Fruit fly (Drosophila melanogaster) whole organism, embryonic: ENCODE results near the gene RpS5b.

Experiments
- BtbVII ChIP-seq: fragments of 200-800 bp; sonication (Bioruptor generic); optimal IDR thresholded peaks from 3 replicates; lab custom pipeline; 2017; ENCODE audit warnings: missing biosample characterization, mild to moderate bottlenecking, missing genetic modification characterization
- CG10147 ChIP-seq: fragments of 200-800 bp; sonication (Bioruptor generic); optimal IDR thresholded peaks from 2 replicates; lab custom pipeline; 2019; ENCODE audit warnings: missing biosample characterization, mild to moderate bottlenecking, missing genetic modification characterization, moderate library complexity
- CG11456 ChIP-seq: fragments of 200-800 bp; sonication (Bioruptor generic); IDR thresholded peaks from 3 replicates; pipeline ENCODE4 v1.3.6; 2022; ENCODE audit warnings: missing biosample characterization, missing genetic modification characterization
- CG12391 ChIP-seq: fragments of 200-800 bp; sonication (Bioruptor generic); optimal IDR thresholded peaks from 3 replicates; lab custom pipeline; 2018; ENCODE audit warnings: missing biosample characterization, mild to moderate bottlenecking, missing genetic modification characterization, moderate library complexity
- CG13624 ChIP-seq: fragments of 200-800 bp; sonication (Bioruptor generic); optimal IDR thresholded peaks from 2 replicates; lab custom pipeline; 2016; ENCODE audit warnings: missing biosample characterization, missing genetic modification characterization
- CG15073 ChIP-seq: fragments of 200-800 bp; sonication (Bioruptor generic); optimal IDR thresholded peaks from 2 replicates; lab custom pipeline; 2016; ENCODE audit warnings: missing biosample characterization, missing genetic modification characterization
- CG15514 ChIP-seq: fragments of 200-800 bp; sonication (Bioruptor generic); optimal IDR thresholded peaks from 3 replicates; lab custom pipeline; 2017; ENCODE audit warnings: missing biosample characterization, missing genetic modification characterization, mild to moderate bottlenecking, moderate library complexity, missing genetic modification reagents
- CG16863 ChIP-seq: fragments of 200-800 bp; sonication (Bioruptor generic); optimal IDR thresholded peaks from 3 replicates; lab custom pipeline; 2016; ENCODE audit warnings: missing biosample characterization, missing genetic modification characterization
- CG18619 ChIP-seq: fragments of 200-800 bp; sonication (Bioruptor generic); optimal IDR thresholded peaks from 3 replicates; lab custom pipeline; 2017; ENCODE audit warnings: missing biosample characterization, mild to moderate bottlenecking, missing genetic modification characterization
- CG3065 ChIP-seq: fragments of 200-800 bp; sonication (Bioruptor generic); optimal IDR thresholded peaks from 2 replicates; lab custom pipeline; 2016; ENCODE audit warnings: missing biosample characterization, missing genetic modification characterization
- CG3995 ChIP-seq: fragments of 200-800 bp; sonication (Bioruptor generic); optimal IDR thresholded peaks from 3 replicates; lab custom pipeline; 2016; ENCODE audit warnings: missing biosample characterization, missing genetic modification characterization
- CG4328 ChIP-seq: fragments of 200-800 bp; sonication (Bioruptor generic); optimal IDR thresholded peaks from 3 replicates; lab custom pipeline; 2017; ENCODE audit warnings: missing biosample characterization, missing genetic modification reagents, missing genetic modification characterization
- CG4707 ChIP-seq: fragments of 200-800 bp; sonication (Bioruptor generic); optimal IDR thresholded peaks from 2 replicates; lab custom pipeline; 2018; ENCODE audit warnings: missing biosample characterization, mild to moderate bottlenecking, missing genetic modification characterization, moderate library complexity
- CG5953 ChIP-seq: fragments of 200-800 bp; sonication (Bioruptor generic); IDR thresholded peaks from 2 replicates; pipeline ENCODE4 v1.3.6; 2022; ENCODE audit warnings: missing biosample characterization, missing genetic modification characterization
- CG7928 ChIP-seq: fragments of 200-800 bp; sonication (Bioruptor generic); optimal IDR thresholded peaks from 2 replicates; lab custom pipeline; 2017; ENCODE audit warnings: missing biosample characterization, mild to moderate bottlenecking, missing genetic modification characterization
- CG7987 ChIP-seq: fragments of 200-800 bp; sonication (Bioruptor generic); optimal IDR thresholded peaks from 2 replicates; lab custom pipeline; 2018; ENCODE audit warnings: missing biosample characterization, mild to moderate bottlenecking, missing genetic modification characterization, moderate library complexity
- CG8359 ChIP-seq: fragments of 200-800 bp; sonication (Bioruptor generic); optimal IDR thresholded peaks from 2 replicates; lab custom pipeline; 2017; ENCODE audit warnings: missing biosample characterization, mild to moderate bottlenecking, missing genetic modification characterization, borderline replicate concordance
- CG9932 ChIP-seq: fragments of 200-800 bp; sonication (Bioruptor generic); IDR thresholded peaks from 2 replicates; pipeline ENCODE4 v1.3.6; 2022; ENCODE audit warnings: missing biosample characterization, missing genetic modification characterization
- Camta ChIP-seq: fragments of 200-800 bp; sonication (Bioruptor generic); optimal IDR thresholded peaks from 2 replicates; lab custom pipeline; 2016; ENCODE audit warnings: missing biosample characterization, missing genetic modification characterization
- D19A ChIP-seq: fragments of 200-800 bp; optimal IDR thresholded peaks from 3 replicates; lab custom pipeline; 2019; ENCODE audit warnings: missing biosample characterization, mild to moderate bottlenecking, missing genetic modification characterization, moderate library complexity
- Dek ChIP-seq: fragments of 200-800 bp; sonication (Bioruptor generic); optimal IDR thresholded peaks from 3 replicates; lab custom pipeline; 2019; ENCODE audit warnings: missing biosample characterization, mild to moderate bottlenecking, missing genetic modification characterization, moderate library complexity
- Eip74EF ChIP-seq, 2 experiments: fragments of 200-800 bp in 1 of 2; fragments of >200 bp in 1 of 2; sonication (Bioruptor generic) in 1 of 2; optimal IDR thresholded peaks; 2 replicates each; lab custom pipeline; 2017 to 2019; ENCODE audit warnings: missing biosample characterization in 2 of 2, missing genetic modification characterization in 2 of 2, mild to moderate bottlenecking in 1 of 2, moderate library complexity in 1 of 2
- HLH4C ChIP-seq: fragments of 200-800 bp; sonication (Bioruptor generic); IDR thresholded peaks from 3 replicates; pipeline ENCODE4 v1.3.6; 2022; ENCODE audit warnings: missing biosample characterization, missing genetic modification characterization; ENCODE audit not compliant: partially characterized antibody
- Jarid2 ChIP-seq: fragments of 200-800 bp; sonication (Bioruptor generic); optimal IDR thresholded peaks from 3 replicates; lab custom pipeline; 2017; ENCODE audit warnings: mild to moderate bottlenecking, missing biosample characterization, missing genetic modification reagents, missing genetic modification characterization
- Nf-YB ChIP-seq: fragments of 200-800 bp; sonication (Bioruptor generic); optimal IDR thresholded peaks from 3 replicates; lab custom pipeline; 2019; ENCODE audit warnings: missing biosample characterization, mild to moderate bottlenecking, missing genetic modification characterization, moderate library complexity
- PHDP ChIP-seq: fragments of 200-800 bp; sonication (Bioruptor generic); optimal IDR thresholded peaks from 3 replicates; lab custom pipeline; 2018; ENCODE audit warnings: missing biosample characterization, mild to moderate bottlenecking, missing genetic modification characterization, moderate library complexity
- Sry-δ ChIP-seq: fragments of 200-800 bp; sonication (Bioruptor generic); optimal IDR thresholded peaks from 2 replicates; lab custom pipeline; 2016; ENCODE audit warnings: missing biosample characterization, missing genetic modification characterization
- Ssrp ChIP-seq: fragments of 200-800 bp; sonication (Bioruptor generic); optimal IDR thresholded peaks from 2 replicates; lab custom pipeline; 2018; ENCODE audit warnings: missing biosample characterization, mild to moderate bottlenecking, missing genetic modification characterization, moderate library complexity
- YL-1 ChIP-seq: fragments of 200-800 bp; sonication (Bioruptor generic); optimal IDR thresholded peaks from 3 replicates; lab custom pipeline; 2017; ENCODE audit warnings: missing biosample characterization, mild to moderate bottlenecking, missing genetic modification characterization
- ase ChIP-seq: fragments of 200-800 bp; sonication (Bioruptor generic); IDR thresholded peaks from 3 replicates; pipeline ENCODE4 v1.3.6; 2022; ENCODE audit warnings: missing biosample characterization, missing genetic modification characterization
- cwo ChIP-seq: fragments of 200-800 bp; sonication (Bioruptor generic); optimal IDR thresholded peaks from 3 replicates; lab custom pipeline; 2017; ENCODE audit warnings: missing biosample characterization, missing genetic modification characterization, mild to moderate bottlenecking, moderate library complexity, missing genetic modification reagents
- ems ChIP-seq: fragments of 200-800 bp; sonication (Bioruptor generic); optimal IDR thresholded peaks from 3 replicates; lab custom pipeline; 2016; ENCODE audit warnings: missing biosample characterization, missing genetic modification characterization
- fd3F ChIP-seq: fragments of 200-800 bp; sonication (Bioruptor generic); optimal IDR thresholded peaks from 2 replicates; lab custom pipeline; 2018; ENCODE audit warnings: missing biosample characterization, mild to moderate bottlenecking, missing genetic modification characterization, moderate library complexity
- fd96Cb ChIP-seq: fragments of 200-800 bp; sonication (Bioruptor generic); optimal IDR thresholded peaks from 2 replicates; lab custom pipeline; 2018; ENCODE audit warnings: missing biosample characterization, mild to moderate bottlenecking, missing genetic modification characterization, moderate library complexity
- ftz-f1 ChIP-seq: fragments of 200-800 bp; sonication (Bioruptor generic); optimal IDR thresholded peaks from 2 replicates; lab custom pipeline; 2016; ENCODE audit warnings: missing biosample characterization, missing genetic modification characterization
- grau ChIP-seq: fragments of 200-800 bp; optimal IDR thresholded peaks from 3 replicates; lab custom pipeline; 2019; ENCODE audit warnings: missing biosample characterization, mild to moderate bottlenecking, missing genetic modification characterization, moderate library complexity
- grn ChIP-seq: fragments of 200-800 bp; sonication (Bioruptor generic); optimal IDR thresholded peaks from 3 replicates; lab custom pipeline; 2017; ENCODE audit warnings: missing biosample characterization, missing genetic modification characterization
- gro ChIP-seq: fragments of 200-800 bp; sonication (Bioruptor generic); optimal IDR thresholded peaks from 2 replicates; lab custom pipeline; 2016; ENCODE audit warnings: missing biosample characterization, missing genetic modification characterization
- hbn ChIP-seq: fragments of 200-800 bp; sonication (Bioruptor generic); IDR thresholded peaks from 2 replicates; pipeline ENCODE4 v1.3.6; 2022; ENCODE audit warnings: missing biosample characterization, missing genetic modification characterization; ENCODE audit not compliant: partially characterized antibody
- insv ChIP-seq, 2 experiments: fragments of 200-800 bp; sonication (Bioruptor generic); optimal IDR thresholded peaks; 3 replicates each; lab custom pipeline; 2016 to 2018; ENCODE audit warnings: missing biosample characterization in 2 of 2, missing genetic modification characterization in 2 of 2
- nmo ChIP-seq: fragments of 200-800 bp; sonication (Bioruptor generic); optimal IDR thresholded peaks from 2 replicates; lab custom pipeline; 2018; ENCODE audit warnings: missing biosample characterization, mild to moderate bottlenecking, missing genetic modification characterization, moderate library complexity
- org-1 ChIP-seq: fragments of 200-800 bp; sonication (Bioruptor generic); optimal IDR thresholded peaks from 2 replicates; lab custom pipeline; 2017; ENCODE audit warnings: missing biosample characterization, missing genetic modification characterization
- scrt ChIP-seq: fragments of 200-800 bp; sonication (Bioruptor generic); optimal IDR thresholded peaks from 2 replicates; lab custom pipeline; 2018; ENCODE audit warnings: missing biosample characterization, mild to moderate bottlenecking, missing genetic modification characterization, moderate library complexity
- sens-2 ChIP-seq: fragments of 200-800 bp; sonication (Bioruptor generic); IDR thresholded peaks from 2 replicates; pipeline ENCODE4 v1.3.6; 2022; ENCODE audit warnings: missing biosample characterization, missing genetic modification characterization
- sob ChIP-seq: fragments of 200-800 bp; sonication (Bioruptor generic); IDR thresholded peaks from 2 replicates; pipeline ENCODE4 v1.3.6; 2022; ENCODE audit warnings: missing biosample characterization, missing genetic modification characterization
- tll ChIP-seq, 2 experiments: fragments of 200-800 bp in 1 of 2; fragments of >200 bp in 1 of 2; sonication (Bioruptor generic) in 1 of 2; optimal IDR thresholded peaks; 2 replicates each; lab custom pipeline; 2017 to 2019; ENCODE audit warnings: missing biosample characterization in 2 of 2, missing genetic modification characterization in 2 of 2, mild to moderate bottlenecking in 1 of 2, moderate library complexity in 1 of 2
- tna ChIP-seq: fragments of 200-800 bp; sonication (Bioruptor generic); IDR thresholded peaks from 2 replicates; pipeline ENCODE4 v1.3.6; 2022; ENCODE audit warnings: missing biosample characterization, missing genetic modification characterization; ENCODE audit not compliant: partially characterized antibody
- wdn ChIP-seq: fragments of 200-800 bp; sonication (Bioruptor generic); IDR thresholded peaks from 2 replicates; pipeline ENCODE4 v1.3.6; 2022; ENCODE audit warnings: missing biosample characterization, missing genetic modification characterization
- zfh1 ChIP-seq: fragments of 200-800 bp; sonication (Bioruptor generic); IDR thresholded peaks from 3 replicates; pipeline ENCODE4 v1.3.6; 2022; ENCODE audit warnings: missing biosample characterization, missing genetic modification characterization

Gene RpS5b

dm6 chr3R:14853767-14854191 lies 47.6 kb downstream of the RpS5b start (continued):
- TF ChIP-seq CG10147 (no peak), zfh1 (no peak), scrt (GFP tag; lab: Kevin White, UChicago) (peak; percentile 69), CG9932 (GFP tag; lab: Robert Waterston, UW) (peak; percentile 54), tna (GFP tag; lab: Robert Waterston, UW) (no peak), CG15073 (GFP tag; lab: Kevin White, UChicago) (no peak), grn (GFP tag; lab: Kevin White, UChicago) (peak; percentile 99), sob (GFP tag; lab: Robert Waterston, UW) (peak; percentile 71; the same call in 1 of the 2 replicates), ase (GFP tag; lab: Robert Waterston, UW) (no peak), Jarid2 (GFP tag; lab: Kevin White, UChicago) (peak; percentile 96), CG13624 (GFP tag; lab: Kevin White, UChicago) (peak; percentile 51), D19A (tag; lab: Kevin White, UChicago) (no peak), CG16863 (no peak), insv (GFP tag; optimal IDR thresholded peaks at IDR 0.05; lab: Kevin White, UChicago) (peak in 1 of 2 experiments; percentile 28), hbn (GFP tag; lab: Robert Waterston, UW) (no peak), fd96Cb (tag; lab: Kevin White, UChicago) (no peak), wdn (GFP tag; lab: Robert Waterston, UW) (0 out of 2 replicates have a peak, but pooled peaks have one; percentile 29), CG4707 (GFP tag; lab: Kevin White, UChicago) (peak; percentile 27), CG18619 (GFP tag; lab: Kevin White, UChicago) (no peak), org-1 (peak; percentile 9), CG15514 (GFP tag; lab: Kevin White, UChicago) (peak; percentile 68), CG12391 (tag; lab: Kevin White, UChicago) (peak; percentile 33), Dek (no peak), Camta (GFP tag; lab: Kevin White, UChicago) (peak; percentile 32), fd3F (GFP tag; lab: Kevin White, UChicago) (no peak), HLH4C (GFP tag; lab: Robert Waterston, UW) (0 out of 3 replicates have a peak, but pooled peaks have one; percentile 10), Ssrp (tag; lab: Kevin White, UChicago) (no peak), gro (GFP tag; lab: Kevin White, UChicago) (no peak), Eip74EF (GFP tag; optimal IDR thresholded peaks at IDR 0.05; lab: Kevin White, UChicago) (no peak), BtbVII (GFP tag; lab: Kevin White, UChicago) (peak; percentile 84), sens-2 (no peak), CG8359 (GFP tag; lab: Kevin White, UChicago) (no peak), CG5953 (GFP tag; lab: Robert Waterston, UW) (no peak), Sry-δ (no peak), CG3065 (GFP tag; lab: Kevin White, UChicago) (no peak), nmo (GFP tag; lab: Kevin White, UChicago) (no peak), grau (tag; lab: Kevin White, UChicago) (peak; percentile 26), CG7987 (GFP tag; lab: Kevin White, UChicago) (peak; percentile 74), CG11456 (GFP tag; lab: Robert Waterston, UW) (0 out of 3 replicates have a peak, but pooled peaks have one; percentile 41), tll (GFP tag; optimal IDR thresholded peaks at IDR 0.05; lab: Kevin White, UChicago) (peak in 1 of 2 experiments; percentile 97), CG4328 (GFP tag; lab: Kevin White, UChicago) (peak; percentile 39), PHDP (tag; lab: Kevin White, UChicago) (peak; percentile 63), cwo (GFP tag; lab: Kevin White, UChicago) (peak; percentile 36), Nf-YB (GFP tag; lab: Kevin White, UChicago) (peak; percentile 34), CG3995 (GFP tag; lab: Kevin White, UChicago) (peak; percentile 31), CG7928 (GFP tag; lab: Kevin White, UChicago) (no peak), ems (GFP tag; lab: Kevin White, UChicago) (peak; percentile 5), ftz-f1 (no peak), YL-1 (peak; percentile 38)
